Worm (Caenorhabditis elegans): ENCODE measurements around the gene gar-2.

gar-2 gene

DNA sequence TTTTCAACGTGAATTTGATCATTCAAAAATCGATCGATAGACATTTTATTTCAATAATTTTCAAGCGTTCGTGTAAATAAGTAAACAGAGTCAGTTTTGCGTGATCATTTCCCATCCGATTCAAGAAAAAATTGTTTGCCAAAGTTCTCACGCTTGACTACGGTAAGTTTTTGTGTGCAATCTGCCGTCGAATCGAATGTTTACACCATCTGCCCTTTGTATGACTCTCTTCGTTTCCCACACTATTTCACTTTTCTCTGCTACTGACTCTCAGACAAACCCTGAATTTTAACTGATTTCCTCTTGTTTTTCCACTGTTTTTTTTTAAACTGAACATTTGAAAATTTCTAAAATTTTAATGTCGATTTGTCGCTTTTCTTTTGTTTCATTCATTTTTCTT lies 35.6 kb downstream of the gar-2 start (continued):
- TF ChIP-seq ceh-79 (tag; optimal IDR thresholded peaks at IDR 0.05) (no peak), nhr-27 (tag; optimal IDR thresholded peaks at IDR 0.05) (no peak), ztf-22 (GFP tag; optimal IDR thresholded peaks at IDR 0.05) (no peak), hlh-26 (GFP tag; conservative IDR thresholded peaks at IDR 0.05) (no peak), tbp1 (GFP tag; optimal IDR thresholded peaks at IDR 0.05) (peak; percentile 57), nfya-1 (tag; optimal IDR thresholded peaks at IDR 0.05; ENCODE audit: borderline replicate concordance, insufficient read depth) (no peak), Y95B8A.8 (GFP tag; IDR thresholded peaks at IDR 0.05) (no peak), tbx-9 (tag; optimal IDR thresholded peaks at IDR 0.05; ENCODE audit: borderline replicate concordance) (no peak), bed-2 (GFP tag; IDR thresholded peaks at IDR 0.05) (no peak), D2030.7 (GFP tag; IDR thresholded peaks at IDR 0.05) (peak; percentile 85), lin-35 (GFP tag; optimal IDR thresholded peaks at IDR 0.05) (peak in 1 of 3 experiments; percentile 56), dpff-1 (tag; optimal IDR thresholded peaks at IDR 0.05) (no peak), hmg-1.2 (GFP tag; IDR thresholded peaks at IDR 0.05) (peak; percentile 97), hrde-1 (tag; optimal IDR thresholded peaks at IDR 0.05; ENCODE audit: borderline replicate concordance) (peak; percentile 48), attf-5 (GFP tag; optimal IDR thresholded peaks at IDR 0.05) (peak; percentile 76), ztf-26 (tag; optimal IDR thresholded peaks at IDR 0.05) (peak; percentile 13), madf-10 (tag; optimal IDR thresholded peaks at IDR 0.05) (peak; percentile 37), efl-1 (GFP tag; optimal IDR thresholded peaks at IDR 0.05) (peak; percentile 54), Y56A3A.18 (GFP tag; IDR thresholded peaks at IDR 0.05) (no peak), F22D6.2 (tag; optimal IDR thresholded peaks at IDR 0.05) (no peak), attf-3 (GFP tag; conservative IDR thresholded peaks at IDR 0.05) (peak; percentile 58), F33H1.4 (GFP tag; IDR thresholded peaks at IDR 0.05) (peak; percentile 61), F23B12.7 (tag; optimal IDR thresholded peaks at IDR 0.05; ENCODE audit: insufficient read depth) (peak; percentile 41), madf-3 (GFP tag; IDR thresholded peaks at IDR 0.05) (0 out of 2 replicates have a peak, but pooled peaks have one; percentile 44), lir-1 (GFP tag; conservative IDR thresholded peaks at IDR 0.05) (peak; percentile 57; the same call in 1 of the 2 replicates), C17E4.6 (GFP tag; IDR thresholded peaks at IDR 0.05) (0 out of 2 replicates have a peak, but pooled peaks have one; percentile 8), K12H6.12 (tag; optimal IDR thresholded peaks at IDR 0.05) (peak; percentile 80), nfya-2 (GFP tag; IDR thresholded peaks at IDR 0.05) (no peak), mes-4 (tag; optimal IDR thresholded peaks at IDR 0.05) (no peak), dpl-1 (GFP tag; optimal IDR thresholded peaks at IDR 0.05) (peak; percentile 17), repo-1 (tag; optimal IDR thresholded peaks at IDR 0.05) (peak; percentile 63), hsf-1 (GFP tag; IDR thresholded peaks at IDR 0.05) (peak; percentile 47; the same call in 1 of the 2 replicates), tlf-1 (GFP tag; optimal IDR thresholded peaks at IDR 0.05) (peak; percentile 54), zim-3 (tag; optimal IDR thresholded peaks at IDR 0.05) (no peak), lin-40 (tag; optimal IDR thresholded peaks at IDR 0.05) (peak; percentile 76), nfyb-1 (GFP tag; IDR thresholded peaks at IDR 0.05) (0 out of 2 replicates have a peak, but pooled peaks have one; percentile 38), lsl-1 (GFP tag; optimal IDR thresholded peaks at IDR 0.05) (peak; percentile 92), bed-1 (GFP tag; IDR thresholded peaks at IDR 0.05) (no peak), ceh-100 (GFP tag; IDR thresholded peaks at IDR 0.05) (0 out of 2 replicates have a peak, but pooled peaks have one; percentile 15), lsy-27 (tag; optimal IDR thresholded peaks at IDR 0.05; ENCODE audit: borderline replicate concordance, insufficient read depth) (no peak), ceh-27 (GFP tag; optimal IDR thresholded peaks at IDR 0.05) (peak; percentile 72), Y53G8AR.9 (GFP tag; conservative IDR thresholded peaks at IDR 0.05) (0 out of 2 replicates have a peak, but pooled peaks have one; percentile 28), C06A6.2 (GFP tag; conservative IDR thresholded peaks at IDR 0.05) (no peak), madf-6 (GFP tag; IDR thresholded peaks at IDR 0.05) (peak; percentile 83), pha-4 (tag; optimal IDR thresholded peaks at IDR 0.05) (no peak), rcor-1 (GFP tag; IDR thresholded peaks at IDR 0.05) (peak; percentile 73), ZK185.1 (tag; optimal IDR thresholded peaks at IDR 0.05; ENCODE audit: poor library complexity, severe bottlenecking) (peak; percentile 71)

All from whole organism, young adult.